Worm (Caenorhabditis elegans) whole organism, L1 larva: ENCODE results near the gene C35D10.12.

Experiments
- C34B4.2 ChIP-seq: sonication (generic microtip); optimal IDR thresholded peaks from 2 replicates; lab custom pipeline; 2017; ENCODE audit warnings: mild to moderate bottlenecking, missing genetic modification characterization, missing compliant biosample characterization
- ceh-82 ChIP-seq, 3 experiments: fragments of 150-350 bp in 1 of 3; sonication (generic microtip) in 2 of 3; optimal IDR thresholded peaks; 2 replicates each; lab custom pipeline; 2014 to 2017; ENCODE audit warnings: missing biosample characterization in 3 of 3, missing genetic modification characterization in 3 of 3
- dpl-1 ChIP-seq, 3 experiments: fragments of 150-350 bp in 2 of 3; sonication (generic microtip) in 1 of 3; optimal IDR thresholded peaks; 2 replicates each; lab custom pipeline; 2014 to 2017; ENCODE audit warnings: missing biosample characterization in 3 of 3, missing genetic modification characterization in 3 of 3, missing genetic modification reagents in 3 of 3
- elt-2 ChIP-seq: sonication (generic microtip); optimal IDR thresholded peaks from 2 replicates; lab custom pipeline; 2016; ENCODE audit warnings: missing genetic modification characterization, mild to moderate bottlenecking, inconsistent platforms, missing compliant biosample characterization, missing genetic modification reagents
- ets-5 ChIP-seq: fragments of 200-800 bp; sonication (Bioruptor generic); IDR thresholded peaks from 2 replicates; pipeline ENCODE4 v1.3.6; 2022; ENCODE audit warnings: missing genetic modification characterization, missing compliant biosample characterization
- hlh-17 ChIP-seq: fragments of 200-800 bp; sonication (Bioruptor generic); optimal IDR thresholded peaks from 2 replicates; lab custom pipeline; 2018; ENCODE audit warnings: missing genetic modification characterization, mild to moderate bottlenecking, missing compliant biosample characterization, moderate library complexity, borderline replicate concordance
- lin-39 ChIP-seq: fragments of 150-350 bp; optimal IDR thresholded peaks from 2 replicates; lab custom pipeline; 2014; ENCODE audit warnings: missing biosample characterization, missing genetic modification reagents, missing genetic modification characterization
- mdl-1 ChIP-seq, 2 experiments: fragments of 150-350 bp; optimal IDR thresholded peaks; 2 replicates each; lab custom pipeline; 2014 to 2017; ENCODE audit warnings: missing biosample characterization in 2 of 2, missing genetic modification characterization in 2 of 2, inconsistent platforms in 1 of 2
- nhr-11 ChIP-seq: fragments of 150-350 bp; optimal IDR thresholded peaks from 2 replicates; lab custom pipeline; 2014; ENCODE audit warnings: missing biosample characterization, missing genetic modification characterization
- nhr-20 ChIP-seq: sonication (generic microtip); optimal IDR thresholded peaks from 2 replicates; lab custom pipeline; 2016; ENCODE audit warnings: mild to moderate bottlenecking, missing genetic modification characterization, missing compliant biosample characterization
- skn-1 ChIP-seq: fragments of 150-350 bp; optimal IDR thresholded peaks from 2 replicates; lab custom pipeline; 2014; ENCODE audit warnings: missing biosample characterization, missing genetic modification characterization
- snpc-4 ChIP-seq: fragments of 150-350 bp; optimal IDR thresholded peaks from 2 replicates; lab custom pipeline; 2014; ENCODE audit warnings: missing biosample characterization, missing genetic modification characterization
- tbx-2 ChIP-seq: sonication (generic microtip); optimal IDR thresholded peaks from 2 replicates; lab custom pipeline; 2016; ENCODE audit warnings: missing genetic modification characterization, missing compliant biosample characterization
- ztf-11 ChIP-seq, 2 experiments: sonication (generic microtip); optimal IDR thresholded peaks; 2 replicates each; lab custom pipeline; 2016 to 2017; ENCODE audit warnings: missing genetic modification characterization in 2 of 2, missing biosample characterization in 1 of 2, missing compliant biosample characterization in 1 of 2

DNA sequence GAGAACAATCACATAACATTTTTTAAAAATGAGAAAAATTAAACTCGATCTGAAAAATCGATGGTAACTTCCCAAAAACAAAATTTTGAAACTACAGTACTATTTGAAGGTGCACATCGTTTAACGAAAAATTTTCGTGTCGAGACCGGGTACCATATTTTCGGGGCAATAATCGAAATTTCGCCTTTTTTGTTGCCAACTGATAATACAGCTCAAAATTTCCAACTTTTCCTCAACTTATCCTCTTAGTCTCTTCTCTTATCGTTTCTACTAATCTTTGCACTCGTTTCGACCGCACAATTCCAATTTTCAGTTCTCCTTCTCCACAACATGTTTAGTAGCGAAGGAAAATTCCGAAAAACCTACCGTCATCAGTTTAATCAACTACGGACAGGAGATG is 32.3 kb upstream of the C35D10.12 start, which contains the start of gene rom-1:
- TF ChIP-seq ztf-11 (tag; optimal IDR thresholded peaks at IDR 0.05; lab: Kevin White, UChicago) (no peak), elt-2 (tag; lab: Kevin White, UChicago) (no peak), nhr-20 (tag; lab: Kevin White, UChicago) (no peak), tbx-2 (tag; lab: Kevin White, UChicago) (no peak), ceh-82 (tag; optimal IDR thresholded peaks at IDR 0.05; lab: Kevin White, UChicago) (no peak), hlh-17 (GFP tag; lab: Kevin White, UChicago) (no peak), dpl-1 (GFP tag; optimal IDR thresholded peaks at IDR 0.05; lab: Kevin White, UChicago) (no peak), mdl-1 (tag; optimal IDR thresholded peaks at IDR 0.05; lab: Kevin White, UChicago) (no peak), C34B4.2 (no peak), lin-39 (tag; lab: Kevin White, UChicago) (no peak), skn-1 (tag; lab: Kevin White, UChicago) (no peak), snpc-4 (no peak), ets-5 (GFP tag; lab: Robert Waterston, UW) (no peak), nhr-11 (tag; lab: Kevin White, UChicago) (no peak)
